Worm (Caenorhabditis elegans) whole organism, midembryonic: Measurements from ENCODE around the gene B0244.6.

Source experiments
- T22C8.4 ChIP-seq: fragments of 200-800 bp; sonication (Bioruptor generic); IDR thresholded peaks from 2 replicates; pipeline ENCODE4 v1.3.6; 2022; ENCODE audit warnings: missing genetic modification characterization, missing compliant biosample characterization
- cog-1 ChIP-seq: sonication (generic microtip); optimal IDR thresholded peaks from 2 replicates; lab custom pipeline; 2016; ENCODE audit warnings: missing genetic modification characterization, missing compliant biosample characterization
- flt-1 ChIP-seq: fragments of 200-800 bp; sonication (Bioruptor generic); IDR thresholded peaks from 2 replicates; pipeline ENCODE4 v1.3.6; 2022; ENCODE audit warnings: missing genetic modification characterization, missing compliant biosample characterization
- klf-2 ChIP-seq: fragments of 200-800 bp; sonication (Bioruptor generic); conservative IDR thresholded peaks from 2 replicates; pipeline ENCODE4 v1.3.6; 2022; ENCODE audit warnings: missing genetic modification reagents, missing genetic modification characterization, missing compliant biosample characterization
- med-1 ChIP-seq: sonication (generic microtip); optimal IDR thresholded peaks from 2 replicates; lab custom pipeline; 2017; ENCODE audit warnings: missing genetic modification characterization, mild to moderate bottlenecking, missing compliant biosample characterization, antibody characterized with exemption, missing genetic modification reagents; ENCODE audit not compliant: insufficient read depth
- ref-1 ChIP-seq: fragments of 200-800 bp; sonication (Bioruptor generic); conservative IDR thresholded peaks from 2 replicates; pipeline ENCODE4 v1.3.6; 2022; ENCODE audit warnings: missing genetic modification reagents, missing genetic modification characterization, missing compliant biosample characterization
- tab-1 ChIP-seq: fragments of 200-800 bp; sonication (Bioruptor generic); IDR thresholded peaks from 2 replicates; pipeline ENCODE4 v1.3.6; 2022; ENCODE audit warnings: missing genetic modification characterization, missing compliant biosample characterization
- ztf-23 ChIP-seq: fragments of 200-800 bp; sonication (Bioruptor generic); IDR thresholded peaks from 2 replicates; pipeline ENCODE4 v1.3.6; 2022; ENCODE audit warnings: missing genetic modification reagents, missing genetic modification characterization, missing compliant biosample characterization
- ztf-29 ChIP-seq: fragments of 200-800 bp; sonication (Bioruptor generic); IDR thresholded peaks from 2 replicates; pipeline ENCODE4 v1.3.6; 2022; ENCODE audit warnings: missing genetic modification reagents, missing genetic modification characterization, missing compliant biosample characterization

B0244.6 gene

DNA sequence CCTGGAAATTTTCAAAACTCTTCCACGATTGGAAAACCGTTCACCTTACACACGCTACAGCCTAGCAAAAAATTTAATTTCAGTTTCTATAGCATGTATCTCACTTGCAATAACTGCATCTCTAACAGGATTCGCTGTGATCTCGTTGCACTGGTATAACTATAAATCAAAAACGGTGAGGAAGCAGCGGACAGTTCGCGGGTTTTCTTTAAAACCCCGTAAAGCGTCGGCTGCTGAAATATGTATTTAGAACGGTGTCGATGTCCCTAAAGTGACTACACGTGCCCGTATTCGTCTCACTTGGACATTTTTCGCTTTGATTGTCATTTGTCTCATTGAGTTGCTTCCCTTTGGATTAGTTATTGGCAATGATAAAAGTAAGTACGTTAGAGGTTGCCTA, 3.5 kb upstream of the B0244.6 start:
- TF ChIP-seq tab-1 (GFP tag; lab: Robert Waterston, UW) = no peak
- no peak for TF ChIP-seq ztf-29 (GFP tag; lab: Robert Waterston, UW)
- no peak for TF ChIP-seq T22C8.4 (GFP tag; lab: Robert Waterston, UW)
- TF ChIP-seq cog-1 (tag; lab: Kevin White, UChicago) = no peak
- TF ChIP-seq flt-1 (GFP tag; lab: Robert Waterston, UW) = no peak
- no peak for TF ChIP-seq klf-2

DNA sequence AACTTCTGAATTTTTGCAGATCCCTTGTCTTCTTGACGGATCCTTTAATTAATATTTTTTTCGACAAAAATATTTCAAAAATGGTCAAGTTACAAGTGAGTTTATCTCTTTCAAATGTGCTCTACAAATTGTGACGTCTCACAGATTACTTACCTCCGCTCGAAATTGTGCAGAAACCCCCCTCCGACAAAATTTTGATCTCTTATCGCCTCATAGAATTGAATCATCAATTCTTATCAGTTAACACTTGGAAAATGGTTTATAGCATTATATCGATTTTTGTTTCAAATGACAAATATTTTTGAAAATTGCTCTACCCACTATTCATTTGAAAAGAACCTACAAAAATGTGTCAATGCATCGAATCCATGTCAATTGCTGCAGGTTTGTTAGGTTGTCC, 2.9 kb upstream of the B0244.6 start, which contains the start of gene B0244.10:
Gene B0244.10 (plus strand): TSS at position 254 of the 400 bp plus-strand sequence.
- TF ChIP-seq flt-1 (GFP tag; lab: Robert Waterston, UW) = no peak
- TF ChIP-seq ztf-23 = no peak
- no peak for TF ChIP-seq tab-1 (GFP tag; lab: Robert Waterston, UW)
- no peak for TF ChIP-seq klf-2
- no peak for TF ChIP-seq ref-1 (GFP tag; lab: Robert Waterston, UW)
- no peak for TF ChIP-seq med-1
- no peak for TF ChIP-seq cog-1 (tag; lab: Kevin White, UChicago)
- TF ChIP-seq T22C8.4 (GFP tag; lab: Robert Waterston, UW) = no peak

DNA sequence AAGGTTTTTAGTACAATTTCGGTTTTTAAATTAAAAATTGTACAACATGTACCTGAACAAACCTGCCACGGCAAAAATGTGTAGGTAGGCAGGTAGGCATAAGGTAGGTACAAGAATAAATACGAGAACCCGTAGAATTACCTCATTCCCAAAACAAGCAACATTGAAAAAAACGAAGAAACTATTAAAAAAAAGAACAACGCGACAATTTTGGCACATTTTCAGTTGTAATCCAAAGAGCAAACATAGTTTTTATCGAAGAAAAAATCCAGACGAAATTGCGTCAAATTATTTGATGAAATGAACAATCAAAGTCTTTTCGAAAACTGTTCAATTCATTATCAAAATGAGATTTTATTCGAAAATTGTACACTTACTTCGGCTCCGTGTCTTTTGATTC, 2.9 kb downstream of the B0244.6 start, which contains the start of gene B0244.16:
Gene B0244.16 (plus strand): TSS at position 301 of the 400 bp plus-strand sequence.
- no peak for TF ChIP-seq ztf-23
- TF ChIP-seq flt-1 (GFP tag; lab: Robert Waterston, UW) = no peak
- TF ChIP-seq cog-1 (tag; lab: Kevin White, UChicago) = no peak
- TF ChIP-seq med-1 = no peak
- no peak for TF ChIP-seq ref-1 (GFP tag; lab: Robert Waterston, UW)
- TF ChIP-seq klf-2 = no peak
- no peak for TF ChIP-seq T22C8.4 (GFP tag; lab: Robert Waterston, UW)
- no peak for TF ChIP-seq tab-1 (GFP tag; lab: Robert Waterston, UW)
- TF ChIP-seq ztf-29 (GFP tag; lab: Robert Waterston, UW) = no peak

DNA sequence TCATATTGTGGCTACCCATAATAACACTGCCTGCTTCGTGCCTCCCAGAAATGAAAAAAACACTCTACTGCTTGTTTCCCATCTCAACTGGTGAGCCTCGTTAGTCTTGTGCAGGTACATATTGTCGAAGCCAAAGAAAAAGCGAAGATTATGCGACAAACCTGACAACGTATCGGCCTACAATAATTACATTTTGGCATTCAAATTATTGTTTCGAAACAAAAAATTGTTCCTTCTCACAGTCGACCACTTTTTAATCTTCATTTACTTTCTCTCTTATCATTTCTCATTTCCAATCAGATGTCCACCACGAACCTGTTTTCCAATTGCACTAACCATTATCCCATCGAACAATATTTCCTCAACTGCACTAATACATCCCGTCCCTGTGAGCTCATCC, 5.3 kb downstream of the B0244.6 start, which contains the start of gene B0244.15:
Gene B0244.15 (plus strand): TSS at position 301 of the 400 bp plus-strand sequence.
- TF ChIP-seq tab-1 (GFP tag; lab: Robert Waterston, UW) = no peak
- TF ChIP-seq med-1 = no peak
- no peak for TF ChIP-seq cog-1 (tag; lab: Kevin White, UChicago)
- TF ChIP-seq flt-1 (GFP tag; lab: Robert Waterston, UW) = no peak
- no peak for TF ChIP-seq T22C8.4 (GFP tag; lab: Robert Waterston, UW)
- no peak for TF ChIP-seq ztf-23

DNA sequence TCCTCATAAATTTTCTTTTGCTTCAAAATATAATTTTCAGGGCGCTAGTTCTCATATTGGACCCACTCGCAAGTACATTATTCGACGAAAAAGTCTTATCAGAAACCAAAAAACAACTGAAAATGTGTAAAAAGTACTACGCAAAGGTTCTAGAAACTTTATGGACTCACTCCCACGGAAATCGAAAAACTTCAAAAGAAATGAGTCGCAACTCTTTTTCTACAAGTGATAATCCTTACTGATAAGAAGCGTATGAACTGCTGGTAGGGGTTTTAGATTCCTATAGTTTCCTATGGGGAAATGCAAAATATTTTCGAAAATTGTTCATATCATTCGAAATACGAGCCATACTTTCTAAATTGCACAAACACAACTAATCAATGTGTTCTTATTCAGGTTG, 6.8 kb downstream of the B0244.6 start, which contains the start of gene B0244.5:
Gene B0244.5 (plus strand): TSS at position 301 of the 400 bp plus-strand sequence.
- TF ChIP-seq tab-1 (GFP tag; lab: Robert Waterston, UW) (no peak), klf-2 (no peak), cog-1 (tag; lab: Kevin White, UChicago) (no peak), ref-1 (GFP tag; lab: Robert Waterston, UW) (no peak), ztf-23 (no peak), ztf-29 (GFP tag; lab: Robert Waterston, UW) (no peak), T22C8.4 (GFP tag; lab: Robert Waterston, UW) (no peak)

DNA sequence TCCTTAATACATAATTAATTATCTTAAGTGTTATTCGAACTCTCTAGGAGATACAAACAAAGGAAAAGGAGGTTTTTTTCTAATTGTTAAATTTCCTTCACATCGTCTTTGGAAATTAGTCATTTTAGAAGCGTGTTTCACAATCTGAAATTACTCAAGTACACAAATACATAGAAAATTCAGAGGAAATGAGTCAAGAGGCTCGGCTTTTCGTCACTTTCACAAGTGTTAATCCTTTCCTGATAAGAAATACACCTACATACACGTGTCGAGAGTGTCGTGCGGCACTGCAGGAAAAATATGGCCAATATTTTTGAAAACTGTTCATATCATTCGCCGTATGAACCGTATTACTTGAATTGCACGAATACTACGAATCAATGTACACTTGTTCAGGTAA, 9.4 kb downstream of the B0244.6 start, which contains the start of gene B0244.4:
Gene B0244.4 (plus strand): TSS at position 301 of the 400 bp plus-strand sequence.
- TF ChIP-seq tab-1 (GFP tag; lab: Robert Waterston, UW) = no peak
- no peak for TF ChIP-seq flt-1 (GFP tag; lab: Robert Waterston, UW)

DNA sequence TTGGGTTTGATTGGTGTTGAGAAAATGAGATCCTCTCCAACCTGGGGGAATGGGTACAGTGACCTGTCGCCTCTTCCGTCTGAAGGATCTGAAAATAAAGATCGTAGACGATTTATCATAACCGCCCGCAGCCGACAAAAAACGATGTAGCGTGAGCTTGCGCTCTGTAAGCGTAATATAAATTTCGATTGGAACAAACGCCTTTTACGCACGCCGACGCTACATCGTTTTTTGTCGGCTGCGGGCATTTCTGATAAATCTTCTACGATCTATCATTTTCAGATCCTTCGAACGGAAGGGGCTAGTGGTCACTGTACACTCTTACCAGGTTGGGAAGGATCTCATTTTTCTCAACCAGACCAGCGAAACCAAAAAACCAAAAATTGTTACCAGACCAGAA, 10.6 kb downstream of the B0244.6 start:
- no peak for TF ChIP-seq T22C8.4 (GFP tag; lab: Robert Waterston, UW)

DNA sequence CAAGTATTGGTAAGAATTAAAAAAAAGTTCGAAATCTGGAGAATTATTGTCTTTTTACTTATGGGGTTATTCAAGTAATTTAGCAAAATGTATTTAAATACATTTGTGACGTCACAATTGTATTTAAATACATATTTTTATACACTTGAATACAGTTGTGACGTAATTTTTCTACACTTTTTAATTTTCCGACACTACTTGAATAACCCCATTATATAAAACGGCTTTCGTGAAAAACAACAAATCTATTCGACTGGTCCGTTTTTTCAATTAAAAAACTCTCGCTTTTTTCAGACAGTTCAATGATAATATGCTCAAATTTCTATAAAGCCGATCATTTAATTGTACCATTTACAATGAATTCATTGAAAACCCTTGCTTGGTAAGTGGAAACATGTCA, 12.7 kb downstream of the B0244.6 start:
- TF ChIP-seq T22C8.4 (GFP tag; lab: Robert Waterston, UW) = no peak
- no peak for TF ChIP-seq ztf-23
- no peak for TF ChIP-seq ref-1 (GFP tag; lab: Robert Waterston, UW)
- no peak for TF ChIP-seq klf-2
- TF ChIP-seq tab-1 (GFP tag; lab: Robert Waterston, UW) = no peak
- TF ChIP-seq flt-1 (GFP tag; lab: Robert Waterston, UW) = no peak
- TF ChIP-seq ztf-29 (GFP tag; lab: Robert Waterston, UW) = no peak
- no peak for TF ChIP-seq cog-1 (tag; lab: Kevin White, UChicago)

DNA sequence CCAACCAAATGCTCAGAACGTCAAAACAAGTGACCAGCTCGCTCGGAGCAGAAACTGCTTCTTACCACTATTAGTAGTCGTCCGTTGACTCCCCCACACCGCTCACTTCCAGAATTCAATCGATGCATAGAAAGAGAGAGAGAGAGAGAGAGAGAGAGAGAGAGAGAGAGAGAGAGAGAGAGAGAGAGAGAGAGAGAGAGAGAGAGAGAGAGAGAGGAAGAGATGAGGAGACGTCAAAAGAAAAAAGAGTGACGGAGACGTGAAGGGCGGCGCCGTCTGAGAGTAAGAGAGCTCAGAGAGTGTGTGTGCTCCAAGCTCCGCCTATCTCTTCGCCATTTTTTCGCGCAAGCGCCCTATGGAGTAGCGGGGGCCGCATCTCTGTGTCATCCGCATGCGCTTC, 17.4 kb downstream of the B0244.6 start, which contains the start of gene ida-1:
Gene ida-1 (plus strand): TSS at position 336 of the 400 bp plus-strand sequence.
- no peak for TF ChIP-seq cog-1 (tag; lab: Kevin White, UChicago)
- TF ChIP-seq tab-1 (GFP tag; lab: Robert Waterston, UW) = no peak
- TF ChIP-seq T22C8.4 (GFP tag; lab: Robert Waterston, UW) = peak; percentile 32; the same call in 1 of the 2 replicates
- TF ChIP-seq med-1 = no peak
- TF ChIP-seq klf-2 = no peak
- no peak for TF ChIP-seq ref-1 (GFP tag; lab: Robert Waterston, UW)
- TF ChIP-seq flt-1 (GFP tag; lab: Robert Waterston, UW) = no peak

DNA sequence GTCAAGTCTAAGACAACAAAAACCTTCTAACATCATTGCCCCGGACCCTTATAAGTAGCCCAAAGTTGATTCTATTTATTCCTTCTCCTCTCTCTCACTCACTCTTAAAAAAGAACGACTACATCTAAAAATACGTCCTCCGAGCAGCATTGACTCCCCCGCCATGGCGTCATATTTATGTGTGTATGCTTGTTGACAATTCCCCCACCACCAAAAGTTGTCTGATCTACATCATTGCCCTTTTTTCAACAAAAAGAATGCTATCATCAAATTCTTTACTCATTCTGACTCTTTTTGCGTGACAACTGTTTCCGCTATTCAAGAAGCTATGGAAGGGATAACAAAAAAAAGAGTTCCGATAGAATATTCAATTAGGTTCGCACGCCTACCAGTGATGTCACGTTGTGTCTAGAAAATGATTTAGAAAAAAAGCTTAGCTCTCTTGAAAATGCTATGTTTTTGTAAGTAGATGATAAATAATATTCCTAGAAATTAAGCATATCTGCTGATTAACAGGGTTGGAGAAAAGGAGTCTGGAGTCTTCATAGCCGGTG, 19.8 kb downstream of the B0244.6 start:
- TF ChIP-seq tab-1 (GFP tag; lab: Robert Waterston, UW) (no peak), ref-1 (GFP tag; lab: Robert Waterston, UW) (no peak), med-1 (no peak), klf-2 (no peak), flt-1 (GFP tag; lab: Robert Waterston, UW) (no peak), cog-1 (tag; lab: Kevin White, UChicago) (no peak), T22C8.4 (GFP tag; lab: Robert Waterston, UW) (no peak), ztf-23 (no peak), ztf-29 (GFP tag; lab: Robert Waterston, UW) (no peak)
